Worm (Caenorhabditis elegans): ENCODE results near the gene tps-1.

Gene tps-1

DNA sequence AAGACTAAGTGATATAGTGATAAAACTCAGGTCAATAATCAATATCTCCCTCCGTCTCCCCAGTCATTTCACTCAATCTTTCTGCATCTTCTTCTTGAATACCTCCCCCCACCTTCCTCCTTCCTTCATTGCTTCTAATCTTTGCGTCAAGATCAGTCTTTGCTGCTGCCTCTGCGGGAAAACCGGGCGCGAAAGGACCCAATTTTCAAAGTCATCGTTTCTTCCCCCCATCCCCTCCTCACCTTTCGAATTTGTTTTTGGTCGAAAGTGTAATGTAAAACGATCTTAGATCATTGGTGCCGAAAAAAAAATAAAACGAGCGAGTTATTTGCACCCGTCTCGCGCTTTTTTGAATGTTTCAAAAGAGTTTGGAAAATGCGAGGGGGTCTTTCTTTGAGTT, 42.6 kb upstream of the tps-1 start:
- TF ChIP-seq ceh-2 (tag; optimal IDR thresholded peaks at IDR 0.05) (no peak), ceh-18 (tag; optimal IDR thresholded peaks at IDR 0.05) (peak; percentile 20), nfya-1 (tag; optimal IDR thresholded peaks at IDR 0.05) (peak; percentile 6), unc-42 (tag; optimal IDR thresholded peaks at IDR 0.05) (no peak)

DNA sequence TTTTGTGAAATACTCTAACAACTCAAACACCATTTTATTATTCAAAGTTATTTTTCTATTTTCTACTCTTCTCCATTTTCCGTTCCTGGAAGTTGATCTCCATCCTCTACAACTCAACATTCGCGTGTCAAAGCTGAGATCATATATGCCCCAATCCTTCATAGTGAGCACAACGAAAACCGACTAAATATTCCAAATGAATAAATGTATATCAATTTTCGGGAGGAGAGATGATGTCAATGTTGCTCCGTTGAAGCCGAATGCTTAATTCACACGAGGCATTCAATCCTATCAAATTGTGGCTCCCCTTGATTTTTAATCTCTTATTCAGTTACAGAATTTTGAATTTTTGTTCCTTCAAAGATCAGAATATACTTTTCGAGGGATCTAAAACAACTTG, 42.1 kb upstream of the tps-1 start:
- TF ChIP-seq ceh-14 (tag; optimal IDR thresholded peaks at IDR 0.05) (no peak), T23F11.4 (GFP tag; optimal IDR thresholded peaks at IDR 0.05) (no peak), ceh-30 (tag; optimal IDR thresholded peaks at IDR 0.05) (no peak), nhr-11 (tag; optimal IDR thresholded peaks at IDR 0.05) (no peak), ceh-24 (tag; optimal IDR thresholded peaks at IDR 0.05) (no peak), tbx-2 (tag; optimal IDR thresholded peaks at IDR 0.05) (no peak), fkh-10 (GFP tag; optimal IDR thresholded peaks at IDR 0.05) (no peak), ceh-34 (tag; optimal IDR thresholded peaks at IDR 0.05) (no peak), mec-3 (tag; optimal IDR thresholded peaks at IDR 0.05; ENCODE audit: borderline replicate concordance) (no peak), ets-4 (tag; optimal IDR thresholded peaks at IDR 0.05) (no peak), unc-42 (tag; optimal IDR thresholded peaks at IDR 0.05) (no peak), C38D4.7 (GFP tag; optimal IDR thresholded peaks at IDR 0.05) (no peak)

DNA sequence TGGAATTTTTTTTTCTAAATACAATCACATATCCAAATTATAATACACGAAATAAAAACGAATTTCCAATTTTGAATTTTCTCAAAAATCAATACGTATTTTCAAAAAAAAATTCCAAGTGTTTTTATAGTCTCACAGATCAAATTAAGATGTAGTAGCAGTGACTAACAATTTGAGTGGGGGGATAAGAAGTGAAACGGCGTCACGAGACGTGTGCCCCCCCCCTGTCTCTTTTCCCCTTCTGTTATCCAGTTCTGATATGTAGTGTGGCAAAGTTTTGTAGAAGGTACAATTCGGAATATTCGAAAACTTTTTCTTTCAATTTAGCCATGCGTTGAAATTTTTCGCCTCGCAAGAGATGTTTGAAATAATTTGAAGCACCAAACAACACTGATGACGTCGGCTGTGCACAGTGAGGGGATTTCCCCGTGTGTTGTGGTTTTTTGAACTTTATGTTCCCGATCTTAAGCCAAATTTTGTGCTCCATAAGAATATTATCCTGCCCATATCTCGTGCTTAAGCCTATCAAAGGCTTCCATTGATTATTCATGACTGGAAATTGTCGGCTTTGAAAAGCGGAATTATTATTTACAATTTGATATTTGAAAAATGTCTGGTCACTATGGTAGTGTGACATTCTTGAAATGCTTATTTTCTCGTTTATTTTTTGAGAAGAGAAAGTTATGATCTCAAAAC, 41.0 kb upstream of the tps-1 start:
- TF ChIP-seq dmd-4 (tag; optimal IDR thresholded peaks at IDR 0.05; ENCODE audit: borderline replicate concordance), result no peak
- no peak for TF ChIP-seq eyg-1 (tag; optimal IDR thresholded peaks at IDR 0.05)
- TF ChIP-seq F13H6.1 (tag; optimal IDR thresholded peaks at IDR 0.05), result no peak
- no peak for TF ChIP-seq fkh-6 (tag; optimal IDR thresholded peaks at IDR 0.05)

ce11 chrX:17514422-17514821, 40.1 kb upstream of the tps-1 start:
- TF ChIP-seq ceh-31 (tag; optimal IDR thresholded peaks at IDR 0.05), result peak; percentile 6
- TF ChIP-seq npax-4 (tag; optimal IDR thresholded peaks at IDR 0.05), result no peak
- TF ChIP-seq T23F11.4 (GFP tag; optimal IDR thresholded peaks at IDR 0.05), result no peak
- TF ChIP-seq zip-5 (tag; optimal IDR thresholded peaks at IDR 0.05), result no peak
- TF ChIP-seq ceh-34 (tag; optimal IDR thresholded peaks at IDR 0.05), result no peak
- no peak for TF ChIP-seq hlh-30 (tag; optimal IDR thresholded peaks at IDR 0.05; ENCODE audit: insufficient read depth)

- TF ChIP-seq ets-4 (tag; optimal IDR thresholded peaks at IDR 0.05) (peak; percentile 6), sox-2 (GFP tag; IDR thresholded peaks at IDR 0.05) (no peak), C08G9.2 (tag; optimal IDR thresholded peaks at IDR 0.05) (peak; percentile 42), ceh-24 (tag; optimal IDR thresholded peaks at IDR 0.05) (no peak), nhr-11 (tag; optimal IDR thresholded peaks at IDR 0.05) (no peak), tbx-7 (tag; optimal IDR thresholded peaks at IDR 0.05) (no peak), odd-2 (tag; optimal IDR thresholded peaks at IDR 0.05) (no peak), rnt-1 (tag; optimal IDR thresholded peaks at IDR 0.05) (peak; percentile 89), ceh-19 (GFP tag; optimal IDR thresholded peaks at IDR 0.05) (no peak), ceh-48 (tag; optimal IDR thresholded peaks at IDR 0.05) (peak; percentile 83), ceh-30 (tag; optimal IDR thresholded peaks at IDR 0.05) (no peak), unc-42 (tag; optimal IDR thresholded peaks at IDR 0.05) (peak; percentile 65), lim-6 (tag; optimal IDR thresholded peaks at IDR 0.05) (peak; percentile 52), ama-1 (optimal IDR thresholded peaks at IDR 0.05) (no peak), hlh-13 (GFP tag; optimal IDR thresholded peaks at IDR 0.05) (no peak), C38D4.7 (GFP tag; optimal IDR thresholded peaks at IDR 0.05) (peak; percentile 13), T23F11.4 (GFP tag; optimal IDR thresholded peaks at IDR 0.05) (no peak), unc-86 (tag; optimal IDR thresholded peaks at IDR 0.05) (no peak), sox-4 (tag; optimal IDR thresholded peaks at IDR 0.05) (no peak), ceh-34 (tag; optimal IDR thresholded peaks at IDR 0.05) (peak; percentile 79), sdc-2 (tag; optimal IDR thresholded peaks at IDR 0.05) (peak; percentile 82), ceh-14 (tag; optimal IDR thresholded peaks at IDR 0.05) (peak; percentile 81), hlh-8 (tag; optimal IDR thresholded peaks at IDR 0.05) (peak; percentile 46), eyg-1 (tag; optimal IDR thresholded peaks at IDR 0.05) (no peak), hlh-15 (tag; optimal IDR thresholded peaks at IDR 0.05) (no peak), lin-11 (tag; optimal IDR thresholded peaks at IDR 0.05) (no peak), tbx-2 (tag; optimal IDR thresholded peaks at IDR 0.05) (peak; percentile 88), syd-9 (tag; optimal IDR thresholded peaks at IDR 0.05) (peak; percentile 75), nfya-1 (tag; optimal IDR thresholded peaks at IDR 0.05) (peak; percentile 95), fax-1 (tag; optimal IDR thresholded peaks at IDR 0.05) (peak; percentile 28), ceh-9 (tag; optimal IDR thresholded peaks at IDR 0.05) (no peak)
Measured at ce11 chrX:17513507-17514113, 39.3 kb upstream of the tps-1 start, which contains the start of gene nhr-1. nhr-1 (plus strand) TSS chrX:17514063.

All from whole organism, late embryonic.